Fruit fly (Drosophila melanogaster) whole organism, embryonic: ENCODE results near the gene CG18473.

ENCODE experiments used
- Adf1 ChIP-seq: fragments of 200-800 bp; sonication (Bioruptor generic); IDR thresholded peaks from 2 replicates; pipeline ENCODE4 v1.3.6; 2022; ENCODE audit warnings: missing biosample characterization, missing genetic modification characterization
- CG10274 ChIP-seq: fragments of 200-800 bp; sonication (Bioruptor generic); optimal IDR thresholded peaks from 3 replicates; lab custom pipeline; 2017; ENCODE audit warnings: missing biosample characterization, mild to moderate bottlenecking, missing genetic modification characterization
- CG10321 ChIP-seq: fragments of 200-800 bp; sonication (Bioruptor generic); IDR thresholded peaks from 2 replicates; pipeline ENCODE4 v1.3.6; 2022; ENCODE audit warnings: missing biosample characterization, missing genetic modification characterization
- CG12104 ChIP-seq: fragments of 200-800 bp; sonication (Bioruptor generic); optimal IDR thresholded peaks from 3 replicates; lab custom pipeline; 2016; ENCODE audit warnings: missing biosample characterization, missing genetic modification characterization
- CG13894 ChIP-seq: fragments of 200-800 bp; sonication (Bioruptor generic); optimal IDR thresholded peaks from 3 replicates; lab custom pipeline; 2018; ENCODE audit warnings: missing biosample characterization, mild to moderate bottlenecking, missing genetic modification characterization, moderate library complexity
- CG18764 ChIP-seq: fragments of 200-800 bp; sonication (Bioruptor generic); optimal IDR thresholded peaks from 3 replicates; lab custom pipeline; 2016; ENCODE audit warnings: missing biosample characterization, missing genetic modification characterization
- CG2120 ChIP-seq: fragments of 200-800 bp; sonication (Bioruptor generic); optimal IDR thresholded peaks from 3 replicates; lab custom pipeline; 2016; ENCODE audit warnings: missing biosample characterization, missing genetic modification characterization
- CG2202 ChIP-seq: fragments of 200-800 bp; sonication (Bioruptor generic); optimal IDR thresholded peaks from 2 replicates; lab custom pipeline; 2018; ENCODE audit warnings: missing biosample characterization, mild to moderate bottlenecking, missing genetic modification characterization
- CG3407 ChIP-seq: fragments of 200-800 bp; sonication (Bioruptor generic); optimal IDR thresholded peaks from 2 replicates; lab custom pipeline; 2018; ENCODE audit warnings: missing biosample characterization, mild to moderate bottlenecking, missing genetic modification characterization
- CG34224 ChIP-seq: fragments of 200-800 bp; sonication (Bioruptor generic); IDR thresholded peaks from 3 replicates; pipeline ENCODE4 v1.3.6; 2022; ENCODE audit warnings: missing biosample characterization, missing genetic modification characterization; ENCODE audit not compliant: partially characterized antibody
- CG3726 ChIP-seq: fragments of 200-800 bp; sonication (Bioruptor generic); IDR thresholded peaks from 3 replicates; pipeline ENCODE4, ENCODE4 v1.3.6; 2022; ENCODE audit warnings: missing biosample characterization, missing genetic modification characterization
- CG3995 ChIP-seq: fragments of 200-800 bp; sonication (Bioruptor generic); optimal IDR thresholded peaks from 3 replicates; lab custom pipeline; 2016; ENCODE audit warnings: missing biosample characterization, missing genetic modification characterization
- CG5245 ChIP-seq: fragments of 200-800 bp; sonication (Bioruptor generic); optimal IDR thresholded peaks from 3 replicates; lab custom pipeline; 2016; ENCODE audit warnings: missing biosample characterization, missing genetic modification characterization
- CG6272 ChIP-seq: fragments of 200-800 bp; sonication (Bioruptor generic); IDR thresholded peaks from 2 replicates; pipeline ENCODE4 v1.3.6; 2022; ENCODE audit warnings: missing biosample characterization, missing genetic modification characterization
- CG6689 ChIP-seq: fragments of 200-800 bp; sonication (Bioruptor generic); IDR thresholded peaks from 2 replicates; pipeline ENCODE4 v1.3.6; 2022; ENCODE audit warnings: missing biosample characterization, missing genetic modification characterization
- CG7963 ChIP-seq: fragments of 200-800 bp; sonication (Bioruptor generic); IDR thresholded peaks from 3 replicates; pipeline ENCODE4 v1.3.6; 2022; ENCODE audit warnings: missing biosample characterization, missing genetic modification characterization; ENCODE audit not compliant: partially characterized antibody
- CG8924 ChIP-seq: fragments of 200-800 bp; optimal IDR thresholded peaks from 3 replicates; lab custom pipeline; 2019; ENCODE audit warnings: missing biosample characterization, mild to moderate bottlenecking, missing genetic modification characterization, moderate library complexity
- CG9437 ChIP-seq: fragments of 200-800 bp; sonication (Bioruptor generic); optimal IDR thresholded peaks from 2 replicates; lab custom pipeline; 2018; ENCODE audit warnings: missing biosample characterization, mild to moderate bottlenecking, missing genetic modification characterization
- CG9876 ChIP-seq: fragments of 200-800 bp; sonication (Bioruptor generic); optimal IDR thresholded peaks from 2 replicates; lab custom pipeline; 2016; ENCODE audit warnings: missing biosample characterization, missing genetic modification characterization
- CrebB ChIP-seq: fragments of 200-800 bp; sonication (Bioruptor generic); optimal IDR thresholded peaks from 3 replicates; lab custom pipeline; 2018; ENCODE audit warnings: missing biosample characterization, mild to moderate bottlenecking, missing genetic modification characterization
- D19B ChIP-seq: fragments of 200-800 bp; sonication (Bioruptor generic); optimal IDR thresholded peaks from 2 replicates; lab custom pipeline; 2017; ENCODE audit warnings: missing biosample characterization, mild to moderate bottlenecking, missing genetic modification characterization
- Doc3 ChIP-seq: fragments of 200-800 bp; sonication (Bioruptor generic); IDR thresholded peaks from 3 replicates; pipeline ENCODE4 v1.3.6; 2022; ENCODE audit warnings: missing biosample characterization, missing genetic modification characterization; ENCODE audit not compliant: partially characterized antibody
- Drgx ChIP-seq: fragments of 200-800 bp; sonication (Bioruptor generic); IDR thresholded peaks from 2 replicates; pipeline ENCODE4 v1.3.6; 2022; ENCODE audit warnings: missing biosample characterization, missing genetic modification characterization
- Ets65A ChIP-seq: fragments of 200-800 bp; sonication (Bioruptor generic); peaks from one replicate; lab custom pipeline; 2016; ENCODE audit warnings: missing biosample characterization, missing genetic modification characterization
- H2.0 ChIP-seq: fragments of 200-800 bp; sonication (Bioruptor generic); IDR thresholded peaks from 2 replicates; pipeline ENCODE4 v1.3.6; 2022; ENCODE audit warnings: missing biosample characterization, missing genetic modification characterization
- Lpt ChIP-seq: fragments of >200 bp; optimal IDR thresholded peaks from 2 replicates; lab custom pipeline; 2018; ENCODE audit warnings: missing biosample characterization, missing genetic modification characterization
- Max ChIP-seq: fragments of 200-800 bp; sonication (Bioruptor generic); optimal IDR thresholded peaks from 2 replicates; lab custom pipeline; 2016; ENCODE audit warnings: missing biosample characterization, mild to moderate bottlenecking, missing genetic modification characterization
- Mrtf ChIP-seq: fragments of 200-800 bp; sonication (Bioruptor generic); IDR thresholded peaks from 3 replicates; pipeline ENCODE4 v1.3.6; 2022; ENCODE audit warnings: missing biosample characterization, missing genetic modification characterization
- NC2α ChIP-seq: fragments of 200-800 bp; sonication (Bioruptor generic); optimal IDR thresholded peaks from 2 replicates; lab custom pipeline; 2016; ENCODE audit warnings: missing biosample characterization, missing genetic modification characterization
- NfI ChIP-seq: fragments of 200-800 bp; sonication (Bioruptor generic); optimal IDR thresholded peaks from 3 replicates; lab custom pipeline; 2018; ENCODE audit warnings: missing biosample characterization, mild to moderate bottlenecking, missing genetic modification characterization, moderate library complexity
- Oaz ChIP-seq: fragments of 200-800 bp; sonication (Bioruptor generic); IDR thresholded peaks from 2 replicates; pipeline ENCODE4 v1.3.6; 2022; ENCODE audit warnings: missing biosample characterization, missing genetic modification characterization
- al ChIP-seq: fragments of 200-800 bp; sonication (Bioruptor generic); IDR thresholded peaks from 2 replicates; pipeline ENCODE4 v1.3.6; 2022; ENCODE audit warnings: missing biosample characterization, missing genetic modification characterization
- bcd ChIP-seq: fragments of 200-800 bp; sonication (Bioruptor generic); optimal IDR thresholded peaks from 2 replicates; lab custom pipeline; 2017; ENCODE audit warnings: missing biosample characterization, mild to moderate bottlenecking, missing genetic modification characterization
- danr ChIP-seq: fragments of 200-800 bp; sonication (Bioruptor generic); IDR thresholded peaks from 2 replicates; pipeline ENCODE4 v1.3.6; 2022; ENCODE audit warnings: missing biosample characterization, missing genetic modification characterization
- dimm ChIP-seq: fragments of 200-800 bp; sonication (Bioruptor generic); IDR thresholded peaks from 2 replicates; pipeline ENCODE4 v1.3.6; 2022; ENCODE audit warnings: missing biosample characterization, missing genetic modification characterization
- en ChIP-seq: fragments of 200-800 bp; sonication (Bioruptor generic); optimal IDR thresholded peaks from 2 replicates; lab custom pipeline; 2016; ENCODE audit warnings: missing biosample characterization, missing genetic modification characterization
- grn ChIP-seq: fragments of 200-800 bp; sonication (Bioruptor generic); optimal IDR thresholded peaks from 3 replicates; lab custom pipeline; 2017; ENCODE audit warnings: missing biosample characterization, missing genetic modification characterization
- gsb-n ChIP-seq: fragments of 200-800 bp; sonication (Bioruptor generic); optimal IDR thresholded peaks from 3 replicates; lab custom pipeline; 2018; ENCODE audit warnings: missing biosample characterization, mild to moderate bottlenecking, missing genetic modification characterization
- inv ChIP-seq: fragments of 200-800 bp; sonication (Bioruptor generic); IDR thresholded peaks from 2 replicates; pipeline ENCODE4 v1.3.6; 2022; ENCODE audit warnings: missing biosample characterization, missing genetic modification characterization; ENCODE audit not compliant: partially characterized antibody
- lilli ChIP-seq: fragments of 200-800 bp; sonication (Bioruptor generic); optimal IDR thresholded peaks from 3 replicates; lab custom pipeline; 2016; ENCODE audit warnings: missing biosample characterization, missing genetic modification characterization
- nerfin-2 ChIP-seq: fragments of 200-800 bp; sonication (Bioruptor generic); IDR thresholded peaks from 2 replicates; pipeline ENCODE4 v1.3.6; 2022; ENCODE audit warnings: missing biosample characterization, missing genetic modification characterization; ENCODE audit not compliant: partially characterized antibody
- nmo ChIP-seq: fragments of 200-800 bp; sonication (Bioruptor generic); optimal IDR thresholded peaks from 2 replicates; lab custom pipeline; 2018; ENCODE audit warnings: missing biosample characterization, mild to moderate bottlenecking, missing genetic modification characterization, moderate library complexity
- nom ChIP-seq: fragments of 200-800 bp; sonication (Bioruptor generic); optimal IDR thresholded peaks from 2 replicates; lab custom pipeline; 2017; ENCODE audit warnings: missing biosample characterization, missing genetic modification characterization, mild to moderate bottlenecking, moderate library complexity, missing genetic modification reagents
- pita ChIP-seq: fragments of 200-800 bp; sonication (Bioruptor generic); optimal IDR thresholded peaks from 2 replicates; lab custom pipeline; 2017; ENCODE audit warnings: missing biosample characterization, mild to moderate bottlenecking, missing genetic modification characterization
- slou ChIP-seq: fragments of 200-800 bp; sonication (Bioruptor generic); optimal IDR thresholded peaks from 3 replicates; lab custom pipeline; 2016; ENCODE audit warnings: missing biosample characterization, missing genetic modification characterization
- slp2 ChIP-seq: fragments of 200-800 bp; sonication (Bioruptor generic); optimal IDR thresholded peaks from 2 replicates; lab custom pipeline; 2016; ENCODE audit warnings: missing biosample characterization, missing genetic modification characterization
- so ChIP-seq: fragments of 200-800 bp; sonication (Bioruptor generic); IDR thresholded peaks from 3 replicates; pipeline ENCODE4 v1.3.6; 2022; ENCODE audit warnings: missing biosample characterization, missing genetic modification characterization
- tap ChIP-seq: fragments of 200-800 bp; optimal IDR thresholded peaks from 3 replicates; lab custom pipeline; 2019; ENCODE audit warnings: missing biosample characterization, mild to moderate bottlenecking, missing genetic modification characterization, moderate library complexity
- tin ChIP-seq: fragments of 200-800 bp; sonication (Bioruptor generic); optimal IDR thresholded peaks from 3 replicates; lab custom pipeline; 2016; ENCODE audit warnings: missing biosample characterization, missing genetic modification characterization
- tna ChIP-seq: fragments of 200-800 bp; sonication (Bioruptor generic); IDR thresholded peaks from 2 replicates; pipeline ENCODE4 v1.3.6; 2022; ENCODE audit warnings: missing biosample characterization, missing genetic modification characterization; ENCODE audit not compliant: partially characterized antibody
- usp ChIP-seq: fragments of >200 bp; optimal IDR thresholded peaks from 2 replicates; lab custom pipeline; 2017; ENCODE audit warnings: missing biosample characterization, missing genetic modification characterization
- vfl ChIP-seq: fragments of 200-800 bp; sonication (Bioruptor generic); optimal IDR thresholded peaks from 2 replicates; lab custom pipeline; 2016; ENCODE audit warnings: missing biosample characterization, missing genetic modification characterization
- zf30C ChIP-seq: fragments of 200-800 bp; sonication (Bioruptor generic); optimal IDR thresholded peaks from 3 replicates; lab custom pipeline; 2018; ENCODE audit warnings: missing biosample characterization, mild to moderate bottlenecking, missing genetic modification characterization

The CG18473 gene

DNA sequence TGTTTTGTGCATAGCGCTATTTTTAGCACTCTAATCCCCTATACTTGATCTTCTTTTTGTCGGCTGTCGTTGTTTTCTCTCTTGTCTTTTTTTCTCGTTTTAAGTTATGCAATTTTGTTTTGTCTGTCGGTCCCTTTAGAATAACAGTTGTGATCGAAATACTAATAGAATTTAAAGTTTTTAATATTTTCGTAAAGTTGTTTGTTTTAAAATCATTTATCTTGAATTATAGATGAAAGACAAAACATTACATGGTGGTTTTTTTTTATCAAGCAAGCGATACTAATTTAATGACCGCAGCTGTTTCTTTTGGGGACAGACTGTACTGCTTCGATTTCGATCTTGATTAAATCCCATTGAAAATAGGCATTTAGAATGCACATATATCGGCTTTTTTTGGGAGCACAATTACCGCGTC is 18.3 kb upstream of the CG18473 start (continued):
- no peak for TF ChIP-seq danr (GFP tag; lab: Robert Waterston, UW)
- no peak for TF ChIP-seq dimm (GFP tag; lab: Robert Waterston, UW)
- no peak for TF ChIP-seq Max (GFP tag; lab: Kevin White, UChicago)
- no peak for TF ChIP-seq D19B (GFP tag; lab: Kevin White, UChicago)
- peak; percentile 27 for TF ChIP-seq CG18764 (GFP tag; lab: Kevin White, UChicago)
- peak; percentile 21 for TF ChIP-seq CG5245 (GFP tag; lab: Kevin White, UChicago)
- TF ChIP-seq slou (GFP tag; lab: Kevin White, UChicago), result no peak
- TF ChIP-seq usp (GFP tag; lab: Kevin White, UChicago), result no peak
- peak; percentile 35 for TF ChIP-seq CG12104 (GFP tag; lab: Kevin White, UChicago)
- no peak for TF ChIP-seq Ets65A (GFP tag; lab: Kevin White, UChicago)
- TF ChIP-seq tap (tag; lab: Kevin White, UChicago), result no peak
- peak; percentile 60 for TF ChIP-seq CG2120
- TF ChIP-seq tin (GFP tag; lab: Kevin White, UChicago), result no peak
- TF ChIP-seq Adf1 (GFP tag; lab: Robert Waterston, UW), result no peak
- TF ChIP-seq CG8924, result peak; percentile 19
- TF ChIP-seq inv, result no peak
- TF ChIP-seq CG10321 (GFP tag; lab: Robert Waterston, UW), result no peak
- TF ChIP-seq nmo, result peak; percentile 61
- no peak for TF ChIP-seq CG3726 (GFP tag; lab: Robert Waterston, UW)
- peak; percentile 47 for TF ChIP-seq CG9437
- no peak for TF ChIP-seq Oaz (GFP tag; lab: Robert Waterston, UW)
- TF ChIP-seq CG3407, result no peak
- TF ChIP-seq zf30C (GFP tag; lab: Kevin White, UChicago), result no peak
- no peak for TF ChIP-seq nerfin-2 (GFP tag; lab: Robert Waterston, UW)
- peak; percentile 25 for TF ChIP-seq gsb-n (tag; lab: Kevin White, UChicago)
- TF ChIP-seq CG7963 (GFP tag; lab: Robert Waterston, UW), result no peak
- TF ChIP-seq Doc3 (GFP tag; lab: Robert Waterston, UW), result no peak
- TF ChIP-seq grn, result no peak
- TF ChIP-seq vfl (GFP tag; lab: Kevin White, UChicago), result no peak
- TF ChIP-seq CG10274 (GFP tag; lab: Kevin White, UChicago), result no peak
- no peak for TF ChIP-seq nom (GFP tag; lab: Kevin White, UChicago)
- peak; percentile 37 for TF ChIP-seq NfI (GFP tag; lab: Kevin White, UChicago)
- peak; percentile 13 for TF ChIP-seq bcd (GFP tag; lab: Kevin White, UChicago)
- TF ChIP-seq CG6689 (GFP tag; lab: Robert Waterston, UW), result no peak
- TF ChIP-seq NC2α, result peak; percentile 1
- TF ChIP-seq al (GFP tag; lab: Robert Waterston, UW), result no peak
- no peak for TF ChIP-seq en (GFP tag; lab: Kevin White, UChicago)
- TF ChIP-seq CrebB (tag; lab: Kevin White, UChicago), result no peak
- no peak for TF ChIP-seq pita (GFP tag; lab: Kevin White, UChicago)
- 0 out of 2 replicates have a peak, but pooled peaks have one; percentile 8 for TF ChIP-seq H2.0 (GFP tag; lab: Robert Waterston, UW)
- TF ChIP-seq Mrtf, result no peak
- no peak for TF ChIP-seq CG3995 (GFP tag; lab: Kevin White, UChicago)
- no peak for TF ChIP-seq so
- no peak for TF ChIP-seq CG6272
- no peak for TF ChIP-seq tna (GFP tag; lab: Robert Waterston, UW)
- TF ChIP-seq slp2, result no peak
- no peak for TF ChIP-seq Lpt (GFP tag; lab: Kevin White, UChicago)
- TF ChIP-seq lilli (GFP tag; lab: Kevin White, UChicago), result peak; percentile 54
- no peak for TF ChIP-seq CG9876 (GFP tag; lab: Kevin White, UChicago)
- no peak for TF ChIP-seq CG34224 (GFP tag; lab: Robert Waterston, UW)
- peak; percentile 54 for TF ChIP-seq Drgx (GFP tag; lab: Robert Waterston, UW)
- no peak for TF ChIP-seq CG2202
- TF ChIP-seq CG13894 (tag; lab: Kevin White, UChicago), result no peak
